Worm (Caenorhabditis elegans): Measurements from ENCODE around the gene pink-1.

- TF ChIP-seq flt-1 (GFP tag; IDR thresholded peaks at IDR 0.05): no peak
- TF ChIP-seq ztf-23 (GFP tag; IDR thresholded peaks at IDR 0.05): no peak
- no peak for TF ChIP-seq tab-1 (GFP tag; IDR thresholded peaks at IDR 0.05)
- TF ChIP-seq med-1 (GFP tag; optimal IDR thresholded peaks at IDR 0.05; ENCODE audit: insufficient read depth): no peak
These were observed 3.3 kb upstream of the pink-1 start, which contains the start of gene fbxl-3 for ce11 chrII:5398779-5399178.

Data from whole organism, midembryonic.